Worm (Caenorhabditis elegans) whole organism, L2 larva: ENCODE results near the gene unc-32.

Source experiments
- C34F6.9 ChIP-seq: fragments of 150-350 bp; optimal IDR thresholded peaks from 2 replicates; lab custom pipeline; 2014; ENCODE audit warnings: missing biosample characterization, missing genetic modification characterization
- R02D3.7 ChIP-seq: fragments of 150-350 bp; optimal IDR thresholded peaks from 2 replicates; lab custom pipeline; 2014; ENCODE audit warnings: missing biosample characterization, missing genetic modification characterization
- Y55F3AM.14 ChIP-seq: fragments of 200-800 bp; sonication (Bioruptor generic); optimal IDR thresholded peaks from 2 replicates; lab custom pipeline; 2018; ENCODE audit warnings: mild to moderate bottlenecking, missing genetic modification characterization, missing compliant biosample characterization
- ZK546.5 ChIP-seq: sonication (generic microtip); optimal IDR thresholded peaks from 2 replicates; lab custom pipeline; 2017; ENCODE audit warnings: missing biosample characterization, missing genetic modification characterization
- alr-1 ChIP-seq: fragments of 150-350 bp; optimal IDR thresholded peaks from 2 replicates; lab custom pipeline; 2014; ENCODE audit warnings: missing biosample characterization, missing genetic modification characterization
- ama-1 ChIP-seq: fragments of 150-350 bp; optimal IDR thresholded peaks from 2 replicates; lab custom pipeline; 2018; ENCODE audit warnings: inconsistent platforms
- blmp-1 ChIP-seq: sonication (generic microtip); optimal IDR thresholded peaks from 2 replicates; lab custom pipeline; 2017; ENCODE audit warnings: missing genetic modification characterization, mild to moderate bottlenecking, missing compliant biosample characterization, antibody characterized with exemption, moderate library complexity; ENCODE audit not compliant: insufficient read depth
- crh-2 ChIP-seq: sonication (generic microtip); optimal IDR thresholded peaks from 2 replicates; lab custom pipeline; 2017; ENCODE audit warnings: missing biosample characterization, missing genetic modification characterization
- egl-27 ChIP-seq: sonication (generic microtip); optimal IDR thresholded peaks from 3 replicates; lab custom pipeline; 2017; ENCODE audit warnings: missing biosample characterization, missing genetic modification reagents, missing genetic modification characterization
- lin-11 ChIP-seq: fragments of 150-350 bp; sonication (generic microtip); optimal IDR thresholded peaks from 2 replicates; lab custom pipeline; 2014; ENCODE audit warnings: missing biosample characterization, missing genetic modification characterization, inconsistent platforms, mixed read lengths
- lin-13 ChIP-seq: fragments of 150-350 bp; optimal IDR thresholded peaks from 2 replicates; lab custom pipeline; 2014; ENCODE audit warnings: missing biosample characterization, missing genetic modification reagents, missing genetic modification characterization
- lin-39 ChIP-seq: fragments of 150-350 bp; optimal IDR thresholded peaks from 2 replicates; lab custom pipeline; 2014; ENCODE audit warnings: missing biosample characterization, missing genetic modification reagents, missing genetic modification characterization
- lsy-2 ChIP-seq, 2 experiments: fragments of 150-350 bp in 1 of 2; sonication (generic microtip) in 1 of 2; optimal IDR thresholded peaks; 2 replicates each; lab custom pipeline; 2014 to 2017; ENCODE audit warnings: missing biosample characterization in 2 of 2, missing genetic modification characterization in 2 of 2
- mab-5 ChIP-seq: fragments of 150-350 bp; optimal IDR thresholded peaks from 2 replicates; lab custom pipeline; 2014; ENCODE audit warnings: missing biosample characterization, missing genetic modification characterization
- mdl-1 ChIP-seq, 2 experiments: fragments of 150-350 bp in 1 of 2; sonication (generic microtip) in 1 of 2; optimal IDR thresholded peaks; 2 replicates each; lab custom pipeline; 2017; ENCODE audit warnings: missing biosample characterization in 2 of 2, missing genetic modification characterization in 2 of 2
- nhr-129 ChIP-seq: fragments of 150-350 bp; optimal IDR thresholded peaks from 2 replicates; lab custom pipeline; 2014; ENCODE audit warnings: missing biosample characterization, missing genetic modification characterization
- nhr-23 ChIP-seq: fragments of 150-350 bp; optimal IDR thresholded peaks from 2 replicates; lab custom pipeline; 2014; ENCODE audit warnings: missing biosample characterization, missing genetic modification reagents, missing genetic modification characterization
- nhr-25 ChIP-seq: fragments of 150-350 bp; sonication (generic microtip); optimal IDR thresholded peaks from 3 replicates; lab custom pipeline; 2014; ENCODE audit warnings: missing biosample characterization, missing genetic modification characterization
- nhr-77 ChIP-seq: fragments of 150-350 bp; optimal IDR thresholded peaks from 2 replicates; lab custom pipeline; 2014; ENCODE audit warnings: missing biosample characterization, missing genetic modification characterization
- peb-1 ChIP-seq: fragments of 150-350 bp; optimal IDR thresholded peaks from 2 replicates; lab custom pipeline; 2014; ENCODE audit warnings: missing biosample characterization, missing genetic modification characterization
- sem-4 ChIP-seq: fragments of 150-350 bp; optimal IDR thresholded peaks from 2 replicates; lab custom pipeline; 2014; ENCODE audit warnings: missing biosample characterization, missing genetic modification reagents, missing genetic modification characterization
- skn-1 ChIP-seq: sonication (generic microtip); optimal IDR thresholded peaks from 2 replicates; lab custom pipeline; 2017; ENCODE audit warnings: missing biosample characterization, missing genetic modification characterization
- sma-3 ChIP-seq: sonication (generic microtip); optimal IDR thresholded peaks from 2 replicates; lab custom pipeline; 2016; ENCODE audit warnings: missing genetic modification reagents, missing genetic modification characterization, missing compliant biosample characterization
- sma-9 ChIP-seq, 2 experiments: fragments of 150-350 bp in 1 of 2; sonication (generic microtip) in 1 of 2; optimal IDR thresholded peaks; 2 replicates each; lab custom pipeline; 2014 to 2016; ENCODE audit warnings: missing genetic modification characterization in 2 of 2, mild to moderate bottlenecking in 1 of 2, missing biosample characterization in 1 of 2, missing compliant biosample characterization in 1 of 2, missing genetic modification reagents in 1 of 2, moderate library complexity in 1 of 2
- snpc-4 ChIP-seq: fragments of 150-350 bp; optimal IDR thresholded peaks from 2 replicates; lab custom pipeline; 2014; ENCODE audit warnings: missing biosample characterization, missing genetic modification characterization
- unc-39 ChIP-seq: fragments of 150-350 bp; optimal IDR thresholded peaks from 2 replicates; lab custom pipeline; 2014; ENCODE audit warnings: missing biosample characterization, missing genetic modification characterization
- unc-55 ChIP-seq: fragments of 150-350 bp; sonication (generic microtip); optimal IDR thresholded peaks from 3 replicates; lab custom pipeline; 2014; ENCODE audit warnings: missing biosample characterization, missing genetic modification reagents, missing genetic modification characterization
- zag-1 ChIP-seq: fragments of 150-350 bp; optimal IDR thresholded peaks from 2 replicates; lab custom pipeline; 2014; ENCODE audit warnings: missing biosample characterization, missing genetic modification characterization
- ztf-1 ChIP-seq: fragments of 200-800 bp; sonication (Bioruptor generic); conservative IDR thresholded peaks from 2 replicates; pipeline ENCODE4 v1.3.6; 2022; ENCODE audit warnings: missing genetic modification characterization, missing compliant biosample characterization
- ztf-11 ChIP-seq: sonication (generic microtip); optimal IDR thresholded peaks from 2 replicates; lab custom pipeline; 2017; ENCODE audit warnings: missing biosample characterization, missing genetic modification characterization
- ztf-4 ChIP-seq: fragments of 150-350 bp; optimal IDR thresholded peaks from 2 replicates; lab custom pipeline; 2014; ENCODE audit warnings: missing biosample characterization, missing genetic modification characterization

Gene unc-32

DNA sequence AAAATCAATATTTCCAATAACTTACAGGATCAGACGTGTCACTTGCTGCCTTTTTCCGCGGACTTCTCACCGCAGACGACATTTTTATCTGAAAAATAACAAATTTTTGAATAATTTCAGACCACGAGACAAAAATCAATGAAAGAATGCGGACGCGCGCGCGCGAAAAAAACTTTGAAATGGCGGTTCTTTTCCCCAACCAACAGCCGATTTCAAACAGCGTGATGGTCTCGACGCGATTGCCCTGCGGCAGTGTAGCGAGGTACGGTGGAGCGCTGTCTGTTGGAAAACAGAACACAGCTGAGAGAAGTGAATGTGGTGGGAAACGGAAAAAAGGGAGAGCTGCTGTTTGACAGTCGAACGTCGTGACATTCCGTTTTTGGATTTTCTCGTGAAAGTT is 1.4 kb upstream of the unc-32 start, which contains the start of gene lin-9 (continued):
- TF ChIP-seq nhr-77 (tag; lab: Kevin White, UChicago) (peak; percentile 54), Y55F3AM.14 (GFP tag; lab: Kevin White, UChicago) (peak; percentile 89), unc-55 (GFP tag; lab: Kevin White, UChicago) (peak; percentile 98), alr-1 (tag; lab: Kevin White, UChicago) (no peak), C34F6.9 (tag; lab: Kevin White, UChicago) (peak; percentile 97), ZK546.5 (peak; percentile 72), R02D3.7 (tag; lab: Kevin White, UChicago) (peak; percentile 74), egl-27 (tag; lab: Kevin White, UChicago) (peak; percentile 86), sem-4 (peak; percentile 91), lin-13 (GFP tag; lab: Kevin White, UChicago) (peak; percentile 97), skn-1 (tag; lab: Kevin White, UChicago) (no peak), ztf-1 (GFP tag; lab: Robert Waterston, UW) (no peak), ama-1 (peak; percentile 68), zag-1 (tag; lab: Kevin White, UChicago) (peak; percentile 83)

DNA sequence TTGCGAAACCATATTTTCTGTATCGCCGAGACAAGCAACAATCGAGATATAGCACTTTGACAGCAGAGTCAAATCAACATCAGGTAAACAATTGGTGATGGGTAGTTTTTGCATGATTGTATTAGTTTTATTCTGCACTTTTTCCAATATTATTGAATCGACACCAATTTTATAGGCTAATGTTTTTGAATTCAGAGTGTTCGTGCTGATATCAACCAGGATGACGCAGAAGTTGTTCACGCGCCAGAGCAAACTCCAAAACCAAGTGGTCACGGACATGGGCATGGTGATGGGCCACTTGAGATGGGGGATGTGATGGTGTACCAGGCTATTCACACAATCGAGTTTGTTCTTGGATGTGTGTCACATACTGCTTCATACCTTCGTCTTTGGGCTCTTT is 4.7 kb downstream of the unc-32 start:
- no peak for TF ChIP-seq crh-2
- TF ChIP-seq egl-27 (tag; lab: Kevin White, UChicago), result no peak
- TF ChIP-seq lin-11 (tag; lab: Kevin White, UChicago), result no peak
- TF ChIP-seq zag-1 (tag; lab: Kevin White, UChicago), result no peak
- TF ChIP-seq, all 48 proteins: peak for 0

DNA sequence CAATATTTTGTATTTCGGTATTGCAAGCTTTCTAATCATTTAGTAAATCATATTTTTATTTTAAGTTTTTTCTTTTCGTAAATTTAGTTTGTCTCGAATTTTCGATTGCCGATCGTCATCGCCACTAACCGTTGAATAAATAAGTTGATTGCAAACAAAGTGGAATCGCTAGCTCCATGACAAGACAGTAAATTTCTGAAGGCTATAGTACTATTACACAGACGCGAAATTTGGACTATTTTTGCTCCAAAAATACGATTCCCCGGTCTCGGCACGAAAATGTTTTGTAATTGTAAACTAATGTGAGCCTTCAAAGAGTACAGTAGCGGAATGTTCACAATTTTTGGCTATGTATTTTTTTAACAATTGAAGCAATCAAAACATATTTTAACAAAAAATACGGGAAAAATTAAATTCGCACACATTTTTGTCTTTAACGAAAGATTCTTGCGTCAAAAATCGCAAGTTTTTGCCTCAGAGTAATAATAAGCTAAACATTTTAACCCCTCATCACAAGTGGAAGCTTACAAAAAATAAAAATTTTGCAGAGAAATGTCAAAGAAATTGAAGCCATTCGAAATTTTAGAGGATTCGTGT is 6.3 kb downstream of the unc-32 start, which contains the start of gene tpk-1:
tpk-1 (plus strand) TSS at position 547 of the 597 bp plus-strand sequence.
- TF ChIP-seq sma-3 (GFP tag; lab: Kevin White, UChicago) (no peak), lsy-2 (tag; optimal IDR thresholded peaks at IDR 0.05; lab: Kevin White, UChicago) (peak in 1 of 2 experiments; percentile 24)
- TF ChIP-seq, all 48 proteins: peak for 1

DNA sequence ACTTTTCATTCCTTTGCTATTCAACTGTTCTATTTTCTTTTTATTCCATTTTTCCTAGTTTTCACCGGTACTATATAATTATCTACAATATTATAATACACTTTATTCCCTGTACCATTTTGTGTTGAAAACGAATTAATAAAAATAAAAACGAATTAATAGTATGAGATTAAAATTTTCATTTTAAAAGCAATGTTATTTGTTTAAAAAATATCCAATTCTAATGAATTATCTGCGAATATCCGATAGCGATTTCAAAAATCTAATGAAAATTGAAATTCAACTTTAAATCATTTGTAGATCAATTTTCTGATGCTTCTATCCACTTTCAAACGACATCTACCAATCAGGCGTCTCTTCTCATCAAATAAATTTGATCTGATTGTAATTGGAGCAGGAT is 8.1 kb downstream of the unc-32 start, which contains the start of gene trxr-2:
trxr-2 (plus strand) TSS at position 301 of the 400 bp plus-strand sequence.
- no peak for TF ChIP-seq R02D3.7 (tag; lab: Kevin White, UChicago)
- TF ChIP-seq snpc-4 (tag; lab: Kevin White, UChicago), result no peak
- no peak for TF ChIP-seq mdl-1 (tag; optimal IDR thresholded peaks at IDR 0.05; lab: Kevin White, UChicago)
- TF ChIP-seq peb-1, result no peak
- TF ChIP-seq lin-39, result no peak
- no peak for TF ChIP-seq skn-1 (tag; lab: Kevin White, UChicago)
- TF ChIP-seq lin-11 (tag; lab: Kevin White, UChicago), result no peak
- TF ChIP-seq, all 48 proteins: peak for 0

DNA sequence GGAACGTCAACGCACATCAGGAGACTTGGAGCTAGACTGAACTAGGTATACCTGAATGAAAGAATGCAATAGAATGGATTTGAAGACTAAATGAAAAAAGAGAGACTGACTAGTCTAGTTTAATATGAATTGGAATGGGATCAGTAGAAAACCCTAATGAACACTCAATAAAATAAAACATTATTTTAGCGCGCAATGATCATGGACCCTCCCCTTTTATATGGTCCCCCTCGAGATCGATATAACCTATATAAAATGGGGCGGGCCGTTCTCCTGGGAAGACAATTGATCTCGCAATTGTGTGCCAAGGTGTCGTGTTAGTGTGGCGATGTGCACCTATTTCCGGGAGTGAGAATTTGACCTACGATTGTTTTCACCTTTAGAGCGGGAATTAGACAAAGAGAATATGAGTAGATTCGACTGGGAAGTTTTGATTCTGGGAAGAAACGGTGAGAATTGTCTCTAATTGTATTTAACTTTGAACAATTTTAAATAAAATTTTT is 12.5 kb downstream of the unc-32 start, which contains the start of gene cdc-25.3:
cdc-25.3 (minus strand) TSS at position 51 of the 503 bp plus-strand sequence.
- no peak for TF ChIP-seq mab-5
- no peak for TF ChIP-seq ama-1
- no peak for TF ChIP-seq alr-1 (tag; lab: Kevin White, UChicago)

DNA sequence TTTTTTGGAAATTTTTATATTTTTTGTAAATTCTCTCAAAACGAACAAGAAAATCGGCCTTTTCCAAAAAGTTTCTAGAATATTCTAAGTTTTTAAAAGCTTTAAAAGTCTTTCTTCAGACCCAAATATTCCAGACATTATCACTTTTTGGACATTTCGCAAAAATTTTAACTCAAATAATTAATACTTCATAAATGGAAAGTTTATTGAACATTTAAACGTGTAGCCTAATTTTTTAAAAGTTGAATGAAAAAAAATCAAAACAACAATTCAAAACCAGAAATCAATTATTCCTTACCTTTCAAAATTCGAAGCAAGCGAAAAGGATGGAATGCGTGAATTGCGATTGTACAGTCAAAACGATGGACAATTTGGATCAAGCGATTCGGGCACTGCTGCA is 14.4 kb downstream of the unc-32 start, which contains the start of gene ZK637.15:
ZK637.15 (plus strand) TSS at position 301 of the 400 bp plus-strand sequence.
- TF ChIP-seq nhr-23 (tag; lab: Kevin White, UChicago) (no peak), lin-11 (tag; lab: Kevin White, UChicago) (no peak), blmp-1 (no peak), ztf-11 (tag; lab: Kevin White, UChicago) (no peak), alr-1 (tag; lab: Kevin White, UChicago) (no peak), unc-39 (no peak), peb-1 (no peak)

DNA sequence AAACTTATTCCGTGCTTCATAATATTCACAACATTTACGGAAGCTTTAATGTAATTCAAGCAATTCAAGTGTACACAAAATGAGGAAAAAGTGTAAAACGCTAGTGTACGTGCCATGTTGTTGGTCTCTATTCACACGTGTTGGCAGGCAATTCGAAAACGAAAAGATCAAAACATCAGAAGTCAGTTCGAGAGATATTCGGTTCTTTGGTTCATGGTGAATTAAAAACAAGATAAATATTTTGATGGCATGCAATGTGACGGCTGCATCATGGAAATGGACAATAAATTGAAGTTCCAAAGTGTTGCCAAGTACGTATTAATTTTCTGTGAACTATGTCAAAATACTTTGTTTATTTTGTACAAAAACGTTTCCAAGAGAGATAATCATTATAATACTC is 16.6 kb downstream of the unc-32 start:
- TF ChIP-seq lsy-2 (tag; optimal IDR thresholded peaks at IDR 0.05; lab: Kevin White, UChicago) (peak in 1 of 2 experiments; percentile 27), nhr-23 (tag; lab: Kevin White, UChicago) (no peak), C34F6.9 (tag; lab: Kevin White, UChicago) (peak; percentile 11), crh-2 (peak; percentile 37), mdl-1 (tag; optimal IDR thresholded peaks at IDR 0.05; lab: Kevin White, UChicago) (peak in 1 of 2 experiments; percentile 57), unc-39 (no peak), nhr-129 (tag; lab: Kevin White, UChicago) (peak; percentile 54), nhr-25 (tag; lab: Kevin White, UChicago) (peak; percentile 37), ztf-1 (GFP tag; lab: Robert Waterston, UW) (no peak), sma-3 (GFP tag; lab: Kevin White, UChicago) (no peak), ztf-4 (peak; percentile 65), sma-9 (GFP tag; optimal IDR thresholded peaks at IDR 0.05; lab: Kevin White, UChicago) (peak; percentile 39), sma-9 (tag; optimal IDR thresholded peaks at IDR 0.05; lab: Kevin White, UChicago) (no peak), lin-13 (GFP tag; lab: Kevin White, UChicago) (peak; percentile 18)
- TF ChIP-seq, all 48 proteins: peak for 9
